Worm (Caenorhabditis elegans) whole organism, late embryonic: ENCODE data around the gene hmgs-1.

Experiments
- C08G9.2 ChIP-seq: sonication (generic microtip); optimal IDR thresholded peaks from 2 replicates; lab custom pipeline; 2016; ENCODE audit warnings: mild to moderate bottlenecking, missing genetic modification characterization, moderate library complexity, missing compliant biosample characterization
- K02D7.2 ChIP-seq: sonication (generic microtip); optimal IDR thresholded peaks from 2 replicates; lab custom pipeline; 2017; ENCODE audit warnings: mild to moderate bottlenecking, missing genetic modification characterization, missing compliant biosample characterization
- K09A11.1 ChIP-seq: sonication (generic microtip); optimal IDR thresholded peaks from 2 replicates; lab custom pipeline; 2017; ENCODE audit warnings: antibody characterized with exemption, mild to moderate bottlenecking, missing genetic modification characterization, missing compliant biosample characterization; ENCODE audit not compliant: insufficient read depth
- T23F11.4 ChIP-seq: fragments of 200-800 bp; sonication (Bioruptor generic); optimal IDR thresholded peaks from 2 replicates; lab custom pipeline; 2018; ENCODE audit warnings: mild to moderate bottlenecking, missing genetic modification characterization, missing compliant biosample characterization
- Y22D7AL.16 ChIP-seq: sonication (generic microtip); optimal IDR thresholded peaks from 2 replicates; lab custom pipeline; 2016; ENCODE audit warnings: missing genetic modification characterization, missing compliant biosample characterization
- ceh-14 ChIP-seq: sonication (generic microtip); optimal IDR thresholded peaks from 2 replicates; lab custom pipeline; 2016; ENCODE audit warnings: missing genotype, missing genetic modification characterization, missing compliant biosample characterization
- ceh-19 ChIP-seq: fragments of 200-800 bp; sonication (Bioruptor generic); optimal IDR thresholded peaks from 2 replicates; lab custom pipeline; 2018; ENCODE audit warnings: mild to moderate bottlenecking, missing genetic modification characterization, missing compliant biosample characterization
- ceh-2 ChIP-seq: sonication (generic microtip); optimal IDR thresholded peaks from 2 replicates; lab custom pipeline; 2016; ENCODE audit warnings: missing genotype, missing genetic modification characterization, missing compliant biosample characterization
- ceh-22 ChIP-seq: sonication (generic microtip); optimal IDR thresholded peaks from 2 replicates; lab custom pipeline; 2017; ENCODE audit warnings: missing biosample characterization, missing genetic modification characterization
- ceh-34 ChIP-seq: sonication (generic microtip); optimal IDR thresholded peaks from 2 replicates; lab custom pipeline; 2016; ENCODE audit warnings: mild to moderate bottlenecking, missing genetic modification characterization, missing compliant biosample characterization
- ceh-45 ChIP-seq: fragments of 200-800 bp; sonication (Bioruptor generic); IDR thresholded peaks from 2 replicates; pipeline ENCODE4 v1.3.6; 2022; ENCODE audit warnings: missing genetic modification reagents, missing genetic modification characterization, missing compliant biosample characterization
- ceh-9 ChIP-seq: sonication (generic microtip); optimal IDR thresholded peaks from 2 replicates; lab custom pipeline; 2016; ENCODE audit warnings: mild to moderate bottlenecking, missing genetic modification characterization, inconsistent platforms, missing compliant biosample characterization
- elt-2 ChIP-seq: sonication (generic microtip); optimal IDR thresholded peaks from 2 replicates; lab custom pipeline; 2016; ENCODE audit warnings: missing genetic modification reagents, missing genetic modification characterization, missing compliant biosample characterization
- ets-4 ChIP-seq: sonication (generic microtip); optimal IDR thresholded peaks from 2 replicates; lab custom pipeline; 2016; ENCODE audit warnings: missing genetic modification characterization, missing compliant biosample characterization
- fkh-6 ChIP-seq: sonication (generic microtip); optimal IDR thresholded peaks from 2 replicates; lab custom pipeline; 2016; ENCODE audit warnings: missing genetic modification characterization, missing compliant biosample characterization
- hlh-30 ChIP-seq: sonication (generic microtip); optimal IDR thresholded peaks from 2 replicates; lab custom pipeline; 2017; ENCODE audit warnings: antibody characterized with exemption, missing genetic modification characterization, missing compliant biosample characterization; ENCODE audit not compliant: insufficient read depth
- hlh-6 ChIP-seq: sonication (generic microtip); optimal IDR thresholded peaks from 2 replicates; lab custom pipeline; 2016; ENCODE audit warnings: missing genotype, missing genetic modification characterization, missing compliant biosample characterization
- lin-11 ChIP-seq: fragments of 200-800 bp; sonication (Bioruptor generic); optimal IDR thresholded peaks from 2 replicates; lab custom pipeline; 2018; ENCODE audit warnings: mild to moderate bottlenecking, missing genetic modification characterization, missing compliant biosample characterization
- madf-2 ChIP-seq: sonication (generic microtip); optimal IDR thresholded peaks from 2 replicates; lab custom pipeline; 2017; ENCODE audit warnings: missing genetic modification characterization, missing compliant biosample characterization
- mec-3 ChIP-seq: sonication (generic microtip); optimal IDR thresholded peaks from 2 replicates; lab custom pipeline; 2016; ENCODE audit warnings: borderline replicate concordance, missing genetic modification characterization, missing compliant biosample characterization
- pat-9 ChIP-seq: fragments of 200-800 bp; sonication (Bioruptor generic); optimal IDR thresholded peaks from 2 replicates; lab custom pipeline; 2018; ENCODE audit warnings: mild to moderate bottlenecking, missing genetic modification characterization, moderate library complexity, missing compliant biosample characterization
- pax-1 ChIP-seq: fragments of 150-350 bp; optimal IDR thresholded peaks from 2 replicates; lab custom pipeline; 2014; ENCODE audit warnings: missing biosample characterization, missing genetic modification characterization
- pha-2 ChIP-seq: sonication (generic microtip); optimal IDR thresholded peaks from 2 replicates; lab custom pipeline; 2017; ENCODE audit warnings: mild to moderate bottlenecking, missing genetic modification characterization, missing compliant biosample characterization
- pqm-1 ChIP-seq: sonication (generic microtip); optimal IDR thresholded peaks from 2 replicates; lab custom pipeline; 2016; ENCODE audit warnings: missing genetic modification characterization, missing compliant biosample characterization
- ref-2 ChIP-seq: sonication (generic microtip); optimal IDR thresholded peaks from 2 replicates; lab custom pipeline; 2016; ENCODE audit warnings: missing genetic modification characterization, missing compliant biosample characterization
- syd-9 ChIP-seq: sonication (generic microtip); optimal IDR thresholded peaks from 2 replicates; lab custom pipeline; 2016; ENCODE audit warnings: mild to moderate bottlenecking, missing genetic modification characterization, moderate library complexity, missing compliant biosample characterization
- tbx-2 ChIP-seq: sonication (generic microtip); optimal IDR thresholded peaks from 2 replicates; lab custom pipeline; 2016; ENCODE audit warnings: missing genetic modification characterization, missing compliant biosample characterization
- unc-3 ChIP-seq, 2 experiments: fragments of 200-800 bp in 1 of 2; sonication (Bioruptor generic) in 1 of 2; sonication (generic microtip) in 1 of 2; conservative IDR thresholded peaks in 1 of 2; optimal IDR thresholded peaks in 1 of 2; 2 replicates each; pipeline versions ENCODE4 v1.3.6 to Lab custom; 2016 to 2022; ENCODE audit warnings: missing compliant biosample characterization in 2 of 2, missing genetic modification characterization in 2 of 2, missing genetic modification reagents in 1 of 2
- unc-42 ChIP-seq: sonication (generic microtip); optimal IDR thresholded peaks from 2 replicates; lab custom pipeline; 2016; ENCODE audit warnings: missing genotype, missing genetic modification characterization, missing compliant biosample characterization
- unc-55 ChIP-seq: sonication (generic microtip); optimal IDR thresholded peaks from 2 replicates; lab custom pipeline; 2017; ENCODE audit warnings: missing biosample characterization, missing genetic modification reagents, missing genetic modification characterization
- zip-5 ChIP-seq: sonication (generic microtip); optimal IDR thresholded peaks from 2 replicates; lab custom pipeline; 2016; ENCODE audit warnings: missing genetic modification characterization, missing compliant biosample characterization

The hmgs-1 gene

DNA sequence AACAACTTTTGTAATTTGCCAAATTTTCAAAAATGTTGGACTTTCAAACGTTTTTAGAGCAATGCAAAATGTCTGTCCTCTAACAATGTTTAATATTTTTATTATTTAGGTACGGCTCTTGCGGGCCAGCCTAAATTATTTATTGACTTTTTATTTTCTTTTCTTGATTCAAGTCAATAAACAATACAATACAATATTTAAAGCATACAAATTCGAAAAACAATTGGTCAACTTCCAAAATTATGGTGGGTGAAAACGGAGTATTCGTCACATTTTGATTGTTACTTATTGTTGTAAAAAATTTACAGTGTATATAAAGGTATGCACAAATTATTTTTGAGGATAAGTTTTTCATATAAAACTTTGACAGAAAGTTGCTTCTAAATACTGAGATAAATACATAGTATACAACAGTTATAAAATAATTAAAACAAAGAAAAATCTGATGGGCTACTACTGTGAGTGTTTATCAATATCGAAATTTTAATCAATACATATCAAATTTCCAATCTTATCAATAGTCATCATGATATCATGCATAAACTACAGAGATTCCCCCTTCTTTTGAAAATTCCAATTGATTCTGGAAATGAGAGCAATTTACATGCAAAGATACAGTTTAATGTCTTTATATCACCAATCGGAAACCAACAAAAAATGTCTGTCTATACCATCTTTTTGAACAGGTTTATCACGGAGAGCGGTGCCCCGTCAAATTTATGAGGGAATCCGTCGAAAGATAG, 7.4 kb upstream of the hmgs-1 start, which contains the start of gene F25B4.8:
F25B4.8 (minus strand) TSS at position 51 of the 743 bp plus-strand sequence.
- TF ChIP-seq K02D7.2 (tag; lab: Kevin White, UChicago) (no peak), hlh-6 (tag; lab: Kevin White, UChicago) (no peak), ref-2 (tag; lab: Kevin White, UChicago) (no peak), pax-1 (tag; lab: Kevin White, UChicago) (no peak), K09A11.1 (tag; lab: Kevin White, UChicago) (no peak), pqm-1 (tag; lab: Kevin White, UChicago) (no peak), syd-9 (no peak)
- TF ChIP-seq, all 69 proteins: peak for 0

DNA sequence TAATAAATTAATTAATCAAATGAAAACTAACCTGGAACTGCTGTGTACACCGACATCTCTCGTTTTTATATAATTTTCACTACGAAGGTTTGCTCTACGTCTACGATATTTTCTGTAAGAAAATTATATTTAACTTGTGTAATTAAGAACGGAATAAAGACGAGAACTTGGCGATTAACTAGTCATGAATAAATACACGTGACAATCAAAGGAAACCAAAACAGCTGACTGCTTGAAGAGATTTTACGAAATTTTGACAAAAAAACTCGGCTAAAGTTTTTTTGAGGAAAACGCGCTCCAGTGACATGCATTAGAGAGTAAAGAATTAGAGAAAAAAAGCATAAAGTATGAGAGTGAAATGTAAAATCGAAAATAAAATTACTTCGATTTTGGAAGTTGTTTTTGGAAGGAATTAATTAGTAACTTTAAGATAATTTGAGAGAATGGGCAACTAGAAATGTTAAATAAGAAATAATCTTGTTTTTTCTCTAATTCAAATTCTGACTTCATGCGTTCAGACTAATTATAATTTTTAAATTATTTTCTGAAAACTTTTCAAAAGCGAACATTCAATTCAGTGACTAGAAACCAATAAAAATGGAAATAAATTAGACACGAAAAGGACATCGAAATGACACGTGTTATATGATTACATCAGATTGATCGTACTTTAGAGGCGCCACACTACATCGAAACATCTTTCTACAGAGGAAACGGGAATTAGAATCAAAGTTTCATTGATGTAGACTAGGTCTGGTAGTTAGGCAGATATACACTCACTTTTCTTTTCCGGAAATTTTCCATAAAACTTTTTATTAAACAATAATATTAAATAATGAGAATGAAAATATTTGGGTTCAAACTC, 3.0 kb upstream of the hmgs-1 start, which contains the start of gene F25B4.7:
F25B4.7 (minus strand) TSS at position 112 of the 865 bp plus-strand sequence.
- TF ChIP-seq unc-55 (GFP tag; lab: Kevin White, UChicago) (no peak), unc-42 (tag; lab: Kevin White, UChicago) (peak; percentile 11)

DNA sequence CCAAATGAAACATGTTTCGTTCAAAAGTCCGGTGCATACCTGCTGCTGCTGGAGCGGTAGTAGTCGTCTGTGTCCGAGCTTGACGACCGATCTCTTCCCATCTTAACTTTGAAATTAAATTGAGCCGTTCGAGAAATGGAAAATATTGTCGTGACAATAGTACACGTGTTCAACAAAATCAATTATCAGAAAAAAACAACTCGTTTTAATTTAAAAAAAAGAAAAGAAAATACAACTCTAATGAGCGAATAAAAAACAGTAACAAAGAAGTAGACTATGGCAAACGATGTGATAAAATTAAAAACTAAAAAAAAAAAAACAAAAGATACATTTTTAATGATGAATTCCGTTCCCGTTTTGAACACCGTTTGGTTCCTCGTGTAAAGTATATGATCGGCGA, 1.9 kb downstream of the hmgs-1 start, which contains the start of gene prp-39:
prp-39 (minus strand) TSS at position 101 of the 400 bp plus-strand sequence.
- TF ChIP-seq ceh-9 (no peak), ceh-22 (tag; lab: Kevin White, UChicago) (no peak), mec-3 (no peak)

- TF ChIP-seq ceh-2 = no peak
- TF ChIP-seq pat-9 = no peak
- TF ChIP-seq lin-11 (tag; lab: Kevin White, UChicago) = no peak
- no peak for TF ChIP-seq unc-3 (GFP tag; conservative IDR thresholded peaks at IDR 0.05; lab: Robert Waterston, UW)
- no peak for TF ChIP-seq unc-3 (tag; optimal IDR thresholded peaks at IDR 0.05; lab: Kevin White, UChicago)
- TF ChIP-seq elt-2 (tag; lab: Kevin White, UChicago) = peak; percentile 4
- TF ChIP-seq C08G9.2 = no peak
- no peak for TF ChIP-seq ceh-34
- no peak for TF ChIP-seq pax-1 (tag; lab: Kevin White, UChicago)
- TF ChIP-seq hlh-6 (tag; lab: Kevin White, UChicago) = no peak
- no peak for TF ChIP-seq ceh-19 (GFP tag; lab: Kevin White, UChicago)
- no peak for TF ChIP-seq madf-2 (tag; lab: Kevin White, UChicago)
- TF ChIP-seq T23F11.4 (GFP tag; lab: Kevin White, UChicago) = no peak
- TF ChIP-seq hlh-30 (tag; lab: Kevin White, UChicago) = no peak
- no peak for TF ChIP-seq unc-42 (tag; lab: Kevin White, UChicago)
- TF ChIP-seq Y22D7AL.16 (tag; lab: Kevin White, UChicago) = no peak
- peak; percentile 3 for TF ChIP-seq pha-2
- TF ChIP-seq ceh-45 = no peak
- TF ChIP-seq ets-4 (tag; lab: Kevin White, UChicago) = no peak
These were observed 6.4 kb downstream of the hmgs-1 start for ce11 chrV:5677947-5678346.

DNA sequence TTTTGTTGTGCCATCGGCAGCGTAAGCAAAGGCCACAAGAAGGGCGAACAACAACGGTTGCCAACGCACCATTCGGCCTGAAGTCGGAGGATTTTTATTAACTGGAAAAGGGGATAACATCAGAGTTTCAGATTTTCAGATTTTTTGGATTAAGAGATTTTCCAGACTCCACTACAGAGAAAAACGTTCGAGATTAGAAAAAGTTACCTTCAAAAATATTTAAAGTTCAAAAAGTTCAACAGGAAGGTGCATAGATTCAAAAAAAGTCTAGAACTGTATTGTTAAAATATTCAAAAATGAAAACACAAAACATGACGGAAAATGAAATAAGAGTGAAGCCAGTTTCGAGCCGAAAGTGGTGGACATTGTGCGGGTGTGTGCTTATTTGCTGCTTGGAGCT, 8.4 kb downstream of the hmgs-1 start, which contains the start of gene pqn-13:
pqn-13 (minus strand) TSS at position 101 of the 400 bp plus-strand sequence.
- TF ChIP-seq fkh-6 (tag; lab: Kevin White, UChicago) (no peak), ceh-14 (tag; lab: Kevin White, UChicago) (no peak), zip-5 (no peak), tbx-2 (tag; lab: Kevin White, UChicago) (no peak), C08G9.2 (no peak), Y22D7AL.16 (tag; lab: Kevin White, UChicago) (no peak), ceh-45 (no peak), hlh-30 (tag; lab: Kevin White, UChicago) (no peak), unc-55 (GFP tag; lab: Kevin White, UChicago) (no peak)
- TF ChIP-seq, all 69 proteins: peak for 0
